Worm (Caenorhabditis elegans) whole organism, L1 larva: ENCODE measurements around the gene suex-2.

Experiments used
- lin-14 ChIP-seq: fragments of 200-800 bp; sonication (Bioruptor generic); optimal IDR thresholded peaks from 2 replicates; lab custom pipeline; 2018; ENCODE audit warnings: mild to moderate bottlenecking, missing genetic modification characterization, moderate library complexity, missing compliant biosample characterization
- lin-39 ChIP-seq: fragments of 150-350 bp; optimal IDR thresholded peaks from 2 replicates; lab custom pipeline; 2014; ENCODE audit warnings: missing biosample characterization, missing genetic modification reagents, missing genetic modification characterization
- mep-1 ChIP-seq: fragments of 150-350 bp; optimal IDR thresholded peaks from 2 replicates; lab custom pipeline; 2014; ENCODE audit warnings: missing biosample characterization, missing genetic modification characterization
- zip-4 ChIP-seq: fragments of 200-800 bp; sonication (Bioruptor generic); optimal IDR thresholded peaks from 2 replicates; lab custom pipeline; 2018; ENCODE audit warnings: mild to moderate bottlenecking, missing genetic modification characterization, moderate library complexity, missing compliant biosample characterization
- ztf-11 ChIP-seq, 2 experiments: sonication (generic microtip); optimal IDR thresholded peaks; 2 replicates each; lab custom pipeline; 2016 to 2017; ENCODE audit warnings: missing genetic modification characterization in 2 of 2, missing biosample characterization in 1 of 2, missing compliant biosample characterization in 1 of 2

- TF ChIP-seq mep-1 (tag; lab: Kevin White, UChicago) (no peak), ztf-11 (tag; optimal IDR thresholded peaks at IDR 0.05; lab: Kevin White, UChicago) (no peak), lin-39 (no peak), zip-4 (GFP tag; lab: Kevin White, UChicago) (no peak), lin-14 (GFP tag; lab: Kevin White, UChicago) (no peak)
Measured at ce11 chrIV:8967990-8968389, at the start of gene suex-2.
